Worm (Caenorhabditis elegans) whole organism, young adult: Measurements from ENCODE around the gene xbp-1.

Source experiments
- B0336.3 ChIP-seq: fragments of 200-800 bp; sonication (Bioruptor generic); IDR thresholded peaks from 2 replicates; pipeline ENCODE4 v1.3.6; 2022; ENCODE audit warnings: missing genetic modification characterization, missing compliant biosample characterization
- ama-1 ChIP-seq, 3 experiments: fragments of 150-350 bp in 1 of 3; sonication (generic microtip) in 2 of 3; optimal IDR thresholded peaks; 2 replicates each; lab custom pipeline; 2014 to 2018; ENCODE audit warnings: missing biosample characterization in 2 of 3, missing genetic modification characterization in 2 of 3, missing genetic modification reagents in 2 of 3
- lin-35 ChIP-seq, 3 experiments: fragments of 150-350 bp in 2 of 3; sonication (generic microtip) in 1 of 3; optimal IDR thresholded peaks; 2 replicates each; lab custom pipeline; 2014 to 2018; ENCODE audit warnings: missing biosample characterization in 3 of 3, missing genetic modification characterization in 3 of 3, missing genetic modification reagents in 3 of 3
- lsy-27 ChIP-seq: sonication (generic microtip); optimal IDR thresholded peaks from 2 replicates; lab custom pipeline; 2017; ENCODE audit warnings: missing genetic modification characterization, mild to moderate bottlenecking, missing compliant biosample characterization, antibody characterized with exemption, missing genotype, borderline replicate concordance; ENCODE audit not compliant: insufficient read depth
- madf-6 ChIP-seq: fragments of 200-800 bp; sonication (Bioruptor generic); IDR thresholded peaks from 2 replicates; pipeline ENCODE4 v1.3.6; 2022; ENCODE audit warnings: missing genetic modification reagents, missing genetic modification characterization, missing compliant biosample characterization
- snpc-1.1 ChIP-seq: sonication (generic microtip); optimal IDR thresholded peaks from 2 replicates; lab custom pipeline; 2017; ENCODE audit warnings: missing genetic modification characterization, mild to moderate bottlenecking, missing compliant biosample characterization, antibody characterized with exemption, moderate library complexity, missing genotype, missing genetic modification reagents; ENCODE audit not compliant: insufficient read depth
- snpc-4 ChIP-seq, 5 experiments: fragments of 150-350 bp in 1 of 5; sonication (generic microtip) in 4 of 5; optimal IDR thresholded peaks; 2 replicates each; lab custom pipeline; 2014 to 2018; ENCODE audit warnings: missing genetic modification characterization in 5 of 5, missing biosample characterization in 3 of 5, antibody characterized with exemption in 2 of 5, mild to moderate bottlenecking in 2 of 5, missing compliant biosample characterization in 2 of 5, missing genotype in 2 of 5, moderate library complexity in 2 of 5, missing genetic modification reagents in 1 of 5

DNA sequence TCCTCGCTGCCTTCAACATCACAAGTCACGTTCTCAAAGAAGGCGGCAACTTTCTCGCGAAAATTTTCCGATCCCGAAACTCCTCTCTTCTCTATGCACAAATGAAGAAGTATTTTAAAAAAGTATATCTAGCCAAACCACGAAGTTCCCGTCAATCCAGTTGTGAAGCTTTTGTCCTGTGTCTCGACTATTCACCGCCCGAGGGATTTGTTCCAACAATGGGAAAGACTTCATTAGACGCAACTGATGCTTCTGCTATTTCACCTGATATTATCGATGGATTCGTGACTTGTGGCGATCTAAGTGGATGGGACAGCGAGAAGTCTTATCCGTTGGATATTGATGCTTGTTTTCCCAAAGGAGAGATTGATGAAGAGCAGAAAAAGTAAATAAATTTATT is 11.4 kb downstream of the xbp-1 start:
- TF ChIP-seq ama-1 (optimal IDR thresholded peaks at IDR 0.05; lab: Kevin White, UChicago) (no peak), ama-1 (GFP tag; optimal IDR thresholded peaks at IDR 0.05; lab: Kevin White, UChicago) (no peak), lin-35 (GFP tag; optimal IDR thresholded peaks at IDR 0.05; lab: Kevin White, UChicago) (no peak), snpc-1.1 (no peak), lsy-27 (no peak), B0336.3 (no peak), snpc-4 (GFP tag; optimal IDR thresholded peaks at IDR 0.05; lab: Kevin White, UChicago) (no peak), snpc-4 (tag; optimal IDR thresholded peaks at IDR 0.05; lab: Kevin White, UChicago) (no peak), madf-6 (GFP tag; lab: Robert Waterston, UW) (no peak)
